Worm (Caenorhabditis elegans) whole organism, young adult: ENCODE results near the gene Y50D7A.1.

ENCODE experiments used
- B0035.1 ChIP-seq: sonication (generic microtip); optimal IDR thresholded peaks from 2 replicates; lab custom pipeline; 2016; ENCODE audit warnings: missing genetic modification characterization, mild to moderate bottlenecking, missing compliant biosample characterization, missing genotype, missing genetic modification reagents
- F22D6.2 ChIP-seq: sonication (generic microtip); optimal IDR thresholded peaks from 2 replicates; lab custom pipeline; 2016; ENCODE audit warnings: mild to moderate bottlenecking, missing genetic modification characterization, missing compliant biosample characterization
- F52B5.7 ChIP-seq: sonication (generic microtip); optimal IDR thresholded peaks from 2 replicates; lab custom pipeline; 2016; ENCODE audit warnings: mild to moderate bottlenecking, missing genetic modification characterization, missing compliant biosample characterization
- K12H6.12 ChIP-seq: fragments of 200-800 bp; sonication (Bioruptor generic); optimal IDR thresholded peaks from 2 replicates; lab custom pipeline; 2018; ENCODE audit warnings: mild to moderate bottlenecking, missing genetic modification characterization, missing compliant biosample characterization
- T26A5.8 ChIP-seq: sonication (generic microtip); optimal IDR thresholded peaks from 2 replicates; lab custom pipeline; 2016; ENCODE audit warnings: missing genetic modification characterization, missing compliant biosample characterization
- Y56A3A.18 ChIP-seq: fragments of 200-800 bp; sonication (Bioruptor generic); IDR thresholded peaks from 2 replicates; pipeline ENCODE4 v1.3.6; 2022; ENCODE audit warnings: missing genetic modification reagents, missing genetic modification characterization, missing compliant biosample characterization
- ZK185.1 ChIP-seq: sonication (generic microtip); optimal IDR thresholded peaks from 2 replicates; lab custom pipeline; 2016; ENCODE audit warnings: mild to moderate bottlenecking, missing genetic modification characterization, missing compliant biosample characterization; ENCODE audit not compliant: poor library complexity, severe bottlenecking
- ama-1 ChIP-seq, 3 experiments: fragments of 150-350 bp in 1 of 3; sonication (generic microtip) in 2 of 3; optimal IDR thresholded peaks; 2 replicates each; lab custom pipeline; 2014 to 2018; ENCODE audit warnings: missing biosample characterization in 2 of 3, missing genetic modification characterization in 2 of 3, missing genetic modification reagents in 2 of 3
- aptf-2 ChIP-seq: fragments of 200-800 bp; sonication (Bioruptor generic); conservative IDR thresholded peaks from 2 replicates; pipeline ENCODE4 v1.3.6; 2022; ENCODE audit warnings: missing genetic modification reagents, missing genetic modification characterization, missing compliant biosample characterization
- aptf-3 ChIP-seq: fragments of 200-800 bp; sonication (Bioruptor generic); IDR thresholded peaks from 2 replicates; pipeline ENCODE4 v1.3.6; 2022; ENCODE audit warnings: missing genetic modification characterization, missing compliant biosample characterization
- atf-7 ChIP-seq: sonication (generic microtip); optimal IDR thresholded peaks from 2 replicates; lab custom pipeline; 2017; ENCODE audit warnings: mild to moderate bottlenecking, missing genetic modification characterization, missing compliant biosample characterization
- attf-5 ChIP-seq: fragments of 200-800 bp; sonication (Bioruptor generic); optimal IDR thresholded peaks from 2 replicates; lab custom pipeline; 2018; ENCODE audit warnings: mild to moderate bottlenecking, missing genetic modification characterization, missing compliant biosample characterization
- attf-6 ChIP-seq: fragments of 200-800 bp; sonication (Bioruptor generic); IDR thresholded peaks from 2 replicates; pipeline ENCODE4 v1.3.6; 2022; ENCODE audit warnings: missing genetic modification reagents, missing genetic modification characterization, missing compliant biosample characterization
- bed-1 ChIP-seq: fragments of 200-800 bp; sonication (Bioruptor generic); IDR thresholded peaks from 2 replicates; pipeline ENCODE4 v1.3.6; 2022; ENCODE audit warnings: missing genetic modification reagents, missing genetic modification characterization, missing compliant biosample characterization
- cebp-1 ChIP-seq, 2 experiments: fragments of 200-800 bp in 1 of 2; sonication (Bioruptor generic) in 1 of 2; sonication (generic microtip) in 1 of 2; IDR thresholded peaks in 1 of 2; optimal IDR thresholded peaks in 1 of 2; 2 replicates each; pipeline versions ENCODE4 v1.3.6 to Lab custom; 2017 to 2022; ENCODE audit warnings: missing compliant biosample characterization in 2 of 2, missing genetic modification characterization in 2 of 2, mild to moderate bottlenecking in 1 of 2, missing genetic modification reagents in 1 of 2, moderate library complexity in 1 of 2
- ceh-27 ChIP-seq: fragments of 200-800 bp; sonication (Bioruptor generic); optimal IDR thresholded peaks from 2 replicates; lab custom pipeline; 2018; ENCODE audit warnings: mild to moderate bottlenecking, missing genetic modification characterization, moderate library complexity, missing compliant biosample characterization
- chd-7 ChIP-seq: sonication (generic microtip); optimal IDR thresholded peaks from 2 replicates; lab custom pipeline; 2016; ENCODE audit warnings: mild to moderate bottlenecking, missing genetic modification characterization, moderate library complexity, missing compliant biosample characterization
- dox-1 ChIP-seq: fragments of 200-800 bp; sonication (Bioruptor generic); IDR thresholded peaks from 2 replicates; pipeline ENCODE4 v1.3.6; 2022; ENCODE audit warnings: missing genetic modification reagents, missing genetic modification characterization, missing compliant biosample characterization
- dpff-1 ChIP-seq: sonication (generic microtip); optimal IDR thresholded peaks from 2 replicates; lab custom pipeline; 2017; ENCODE audit warnings: mild to moderate bottlenecking, missing genetic modification characterization, missing compliant biosample characterization
- efl-1 ChIP-seq: fragments of 150-350 bp; optimal IDR thresholded peaks from 2 replicates; lab custom pipeline; 2014; ENCODE audit warnings: missing biosample characterization, missing genetic modification reagents, missing genetic modification characterization
- him-1 ChIP-seq: sonication (generic microtip); optimal IDR thresholded peaks from 2 replicates; lab custom pipeline; 2016; ENCODE audit warnings: missing genotype, missing genetic modification reagents, missing genetic modification characterization, missing compliant biosample characterization
- hsf-1 ChIP-seq: fragments of 200-800 bp; sonication (Bioruptor generic); IDR thresholded peaks from 2 replicates; pipeline ENCODE4 v1.3.6; 2022; ENCODE audit warnings: missing genetic modification reagents, missing genetic modification characterization, missing compliant biosample characterization
- lin-35 ChIP-seq, 3 experiments: fragments of 150-350 bp in 2 of 3; sonication (generic microtip) in 1 of 3; optimal IDR thresholded peaks; 2 replicates each; lab custom pipeline; 2014 to 2018; ENCODE audit warnings: missing biosample characterization in 3 of 3, missing genetic modification characterization in 3 of 3, missing genetic modification reagents in 3 of 3
- lin-40 ChIP-seq: sonication (generic microtip); optimal IDR thresholded peaks from 2 replicates; lab custom pipeline; 2016; ENCODE audit warnings: missing genetic modification characterization, mild to moderate bottlenecking, missing compliant biosample characterization, missing genotype, missing genetic modification reagents
- lir-1 ChIP-seq: fragments of 200-800 bp; sonication (Bioruptor generic); conservative IDR thresholded peaks from 2 replicates; pipeline ENCODE4 v1.3.6; 2022; ENCODE audit warnings: missing genetic modification reagents, missing genetic modification characterization, missing compliant biosample characterization
- lsy-27 ChIP-seq: sonication (generic microtip); optimal IDR thresholded peaks from 2 replicates; lab custom pipeline; 2017; ENCODE audit warnings: missing genetic modification characterization, mild to moderate bottlenecking, missing compliant biosample characterization, antibody characterized with exemption, missing genotype, borderline replicate concordance; ENCODE audit not compliant: insufficient read depth
- mcd-1 ChIP-seq: fragments of 200-800 bp; sonication (Bioruptor generic); IDR thresholded peaks from 2 replicates; pipeline ENCODE4 v1.3.6; 2022; ENCODE audit warnings: missing genetic modification reagents, missing genetic modification characterization, missing compliant biosample characterization
- pbrm-1 ChIP-seq: fragments of 200-800 bp; sonication (Bioruptor generic); IDR thresholded peaks from 2 replicates; pipeline ENCODE4 v1.3.6; 2022; ENCODE audit warnings: missing genetic modification reagents, missing genetic modification characterization, missing compliant biosample characterization
- tbx-9 ChIP-seq: sonication (generic microtip); optimal IDR thresholded peaks from 2 replicates; lab custom pipeline; 2016; ENCODE audit warnings: borderline replicate concordance, missing genetic modification characterization, inconsistent platforms, missing compliant biosample characterization
- xnd-1 ChIP-seq: sonication (generic microtip); optimal IDR thresholded peaks from 2 replicates; lab custom pipeline; 2016; ENCODE audit warnings: missing genotype, missing genetic modification reagents, missing genetic modification characterization, missing compliant biosample characterization
- zfh-2 ChIP-seq: fragments of 200-800 bp; sonication (Bioruptor generic); conservative IDR thresholded peaks from 2 replicates; pipeline ENCODE4 v1.3.6; 2022; ENCODE audit warnings: missing genetic modification reagents, missing genetic modification characterization, missing compliant biosample characterization
- zim-3 ChIP-seq: sonication (generic microtip); optimal IDR thresholded peaks from 2 replicates; lab custom pipeline; 2017; ENCODE audit warnings: mild to moderate bottlenecking, missing genetic modification characterization, moderate library complexity, missing compliant biosample characterization
- ztf-25 ChIP-seq: fragments of 200-800 bp; sonication (Bioruptor generic); IDR thresholded peaks from 2 replicates; pipeline ENCODE4 v1.3.6; 2022; ENCODE audit warnings: missing genetic modification reagents, missing genetic modification characterization, missing compliant biosample characterization
- ztf-26 ChIP-seq: sonication (generic microtip); optimal IDR thresholded peaks from 2 replicates; lab custom pipeline; 2017; ENCODE audit warnings: missing genetic modification characterization, missing compliant biosample characterization

The Y50D7A.1 gene

DNA sequence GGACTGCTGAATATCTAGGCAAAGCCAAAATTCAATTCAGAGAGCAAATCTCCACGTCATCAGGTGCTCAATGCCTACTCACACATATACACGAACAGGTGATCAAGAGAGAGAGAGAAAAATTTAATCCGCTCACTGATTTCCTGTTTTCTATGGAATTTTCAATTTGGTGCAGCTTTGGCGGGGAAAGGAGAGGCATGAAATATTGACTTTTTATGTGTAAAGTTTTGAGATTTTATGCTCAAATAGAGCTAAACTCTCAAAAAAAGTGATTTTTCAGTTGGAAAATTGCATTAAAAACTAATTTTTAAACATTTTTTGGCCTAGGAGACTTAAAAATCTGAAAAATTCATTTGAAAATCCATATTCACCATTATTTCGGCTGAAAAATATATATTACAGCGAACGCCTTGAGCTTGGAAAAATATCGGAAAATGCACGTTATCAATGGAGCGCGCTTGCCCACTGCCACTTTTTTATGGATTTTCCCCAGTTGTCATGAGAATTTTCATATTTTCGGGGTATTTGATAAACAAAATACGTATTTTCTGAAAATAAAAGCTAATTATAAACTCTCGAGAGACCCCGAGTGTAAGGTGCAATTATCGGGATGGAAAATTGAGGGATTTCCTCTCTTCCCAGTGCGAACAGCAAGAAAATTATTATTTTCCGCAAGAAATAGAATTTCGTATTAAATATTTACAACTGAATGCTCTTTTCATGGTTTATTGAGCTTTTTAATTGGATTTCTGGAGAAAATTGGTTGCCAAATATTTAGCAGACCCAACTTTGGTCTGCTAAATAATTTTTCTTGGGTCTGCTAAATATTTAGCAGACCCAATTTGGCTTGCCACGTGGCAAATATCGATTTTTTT lies 51.1 kb downstream of the Y50D7A.1 start:
- TF ChIP-seq atf-7 (peak; percentile 15), cebp-1 (GFP tag; IDR thresholded peaks at IDR 0.05; lab: Robert Waterston, UW) (no peak), cebp-1 (tag; optimal IDR thresholded peaks at IDR 0.05; lab: Kevin White, UChicago) (peak; percentile 26), mcd-1 (peak; percentile 68), ztf-25 (GFP tag; lab: Robert Waterston, UW) (no peak), lin-35 (GFP tag; optimal IDR thresholded peaks at IDR 0.05; lab: Kevin White, UChicago) (peak in 1 of 3 experiments; percentile 40), lir-1 (GFP tag; lab: Robert Waterston, UW) (no peak), pbrm-1 (GFP tag; lab: Robert Waterston, UW) (0 out of 2 replicates have a peak, but pooled peaks have one; percentile 8), lin-40 (peak; percentile 17), attf-5 (peak; percentile 36), dpff-1 (peak; percentile 54), zim-3 (tag; lab: Kevin White, UChicago) (peak; percentile 1), efl-1 (GFP tag; lab: Kevin White, UChicago) (no peak), ZK185.1 (tag; lab: Kevin White, UChicago) (peak; percentile 41), F22D6.2 (tag; lab: Kevin White, UChicago) (no peak), him-1 (peak; percentile 17), aptf-3 (no peak)

DNA sequence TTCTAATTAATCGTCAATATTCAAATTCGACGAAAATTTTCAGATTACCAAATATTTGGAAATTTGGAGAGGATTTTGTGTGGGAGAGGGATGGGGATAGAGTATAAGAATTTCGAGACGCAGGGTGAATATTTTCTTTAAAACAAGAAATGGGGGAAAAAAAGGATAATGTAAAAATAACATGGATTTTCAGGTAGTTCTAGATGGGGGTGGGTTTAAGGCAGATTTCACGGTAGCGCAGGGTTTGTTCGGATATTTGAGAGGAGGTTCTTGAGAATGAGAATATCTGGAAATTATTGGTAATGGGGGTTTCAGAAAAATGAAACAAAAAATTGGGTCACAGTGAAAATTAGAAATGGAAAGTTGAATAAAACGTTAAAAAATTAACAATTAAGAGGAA lies 51.9 kb downstream of the Y50D7A.1 start:
- TF ChIP-seq xnd-1 (tag; lab: Kevin White, UChicago): no peak
- no peak for TF ChIP-seq ceh-27 (GFP tag; lab: Kevin White, UChicago)
- no peak for TF ChIP-seq K12H6.12 (tag; lab: Kevin White, UChicago)
- peak; percentile 42 for TF ChIP-seq ama-1 (optimal IDR thresholded peaks at IDR 0.05; lab: Kevin White, UChicago)
- no peak for TF ChIP-seq ama-1 (GFP tag; optimal IDR thresholded peaks at IDR 0.05; lab: Kevin White, UChicago)
- TF ChIP-seq hsf-1 (GFP tag; lab: Robert Waterston, UW): 0 out of 2 replicates have a peak, but pooled peaks have one; percentile 4
- peak; percentile 23; the same call in 1 of the 2 replicates for TF ChIP-seq pbrm-1 (GFP tag; lab: Robert Waterston, UW)
- TF ChIP-seq tbx-9 (tag; lab: Kevin White, UChicago): no peak
- TF ChIP-seq aptf-2: no peak
- no peak for TF ChIP-seq B0035.1
- TF ChIP-seq F52B5.7 (tag; lab: Kevin White, UChicago): peak; percentile 35
- no peak for TF ChIP-seq ztf-26 (tag; lab: Kevin White, UChicago)

DNA sequence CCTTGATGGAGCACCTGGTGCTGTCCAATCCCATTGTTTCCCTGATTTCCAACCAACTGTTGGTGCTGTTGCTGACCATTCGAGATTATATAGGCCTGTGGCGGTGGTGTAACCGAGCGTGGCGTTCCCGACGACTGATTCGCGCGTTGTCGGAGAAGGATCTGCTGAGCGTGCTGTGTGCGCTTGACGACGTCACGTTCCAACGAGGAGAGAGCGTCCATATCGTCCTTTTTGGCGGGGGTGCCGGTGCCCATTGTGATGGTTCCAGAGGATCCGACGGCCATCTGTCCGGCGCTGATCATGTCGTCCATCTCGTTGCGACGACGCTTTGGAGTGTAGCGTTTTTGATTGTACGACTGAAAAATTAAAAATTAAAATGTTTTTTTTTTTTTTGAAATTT lies 53.1 kb downstream of the Y50D7A.1 start:
- TF ChIP-seq bed-1 (no peak), cebp-1 (GFP tag; IDR thresholded peaks at IDR 0.05; lab: Robert Waterston, UW) (no peak), cebp-1 (tag; optimal IDR thresholded peaks at IDR 0.05; lab: Kevin White, UChicago) (peak; percentile 13), lsy-27 (tag; lab: Kevin White, UChicago) (no peak), dox-1 (GFP tag; lab: Robert Waterston, UW) (peak; percentile 36; the same call in 1 of the 2 replicates), ztf-25 (GFP tag; lab: Robert Waterston, UW) (no peak), attf-6 (no peak), zfh-2 (peak; percentile 72), chd-7 (tag; lab: Kevin White, UChicago) (peak; percentile 18), Y56A3A.18 (GFP tag; lab: Robert Waterston, UW) (no peak), T26A5.8 (tag; lab: Kevin White, UChicago) (no peak)
